Fruit fly (Drosophila melanogaster) whole organism, embryonic: ENCODE measurements around the gene CG31807.

Experiments used
- Ada2b ChIP-seq: fragments of 200-800 bp; sonication (Bioruptor generic); IDR thresholded peaks from 2 replicates; pipeline ENCODE4 v1.3.6; 2022; ENCODE audit warnings: missing biosample characterization, missing genetic modification characterization
- Aef1 ChIP-seq: fragments of 200-800 bp; sonication (Bioruptor generic); IDR thresholded peaks from 3 replicates; pipeline ENCODE4 v1.3.6; 2022; ENCODE audit warnings: missing biosample characterization, missing genetic modification characterization
- CG12659 ChIP-seq: fragments of 200-800 bp; sonication (Bioruptor generic); optimal IDR thresholded peaks from 3 replicates; lab custom pipeline; 2017; ENCODE audit warnings: mild to moderate bottlenecking, missing biosample characterization, missing genetic modification reagents, missing genetic modification characterization
- CG12942 ChIP-seq: fragments of 200-800 bp; sonication (Bioruptor generic); optimal IDR thresholded peaks from 3 replicates; lab custom pipeline; 2016; ENCODE audit warnings: missing biosample characterization, missing genetic modification characterization
- CG13624 ChIP-seq: fragments of 200-800 bp; sonication (Bioruptor generic); optimal IDR thresholded peaks from 2 replicates; lab custom pipeline; 2016; ENCODE audit warnings: missing biosample characterization, missing genetic modification characterization
- CG14014 ChIP-seq: fragments of 200-800 bp; sonication (Bioruptor generic); IDR thresholded peaks from 2 replicates; pipeline ENCODE4 v1.3.6; 2022; ENCODE audit warnings: missing biosample characterization, missing genetic modification characterization
- CG16815 ChIP-seq: fragments of 200-800 bp; sonication (Bioruptor generic); optimal IDR thresholded peaks from 3 replicates; lab custom pipeline; 2017; ENCODE audit warnings: missing biosample characterization, mild to moderate bottlenecking, missing genetic modification characterization
- CG2120 ChIP-seq: fragments of 200-800 bp; sonication (Bioruptor generic); optimal IDR thresholded peaks from 3 replicates; lab custom pipeline; 2016; ENCODE audit warnings: missing biosample characterization, missing genetic modification characterization
- CG3407 ChIP-seq: fragments of 200-800 bp; sonication (Bioruptor generic); optimal IDR thresholded peaks from 2 replicates; lab custom pipeline; 2018; ENCODE audit warnings: missing biosample characterization, mild to moderate bottlenecking, missing genetic modification characterization
- CG3847 ChIP-seq: fragments of 200-800 bp; sonication (Bioruptor generic); IDR thresholded peaks from 2 replicates; pipeline ENCODE4 v1.3.6; 2022; ENCODE audit warnings: missing biosample characterization, missing genetic modification characterization
- CG7556 ChIP-seq: fragments of 200-800 bp; sonication (Bioruptor generic); optimal IDR thresholded peaks from 2 replicates; lab custom pipeline; 2017; ENCODE audit warnings: missing biosample characterization, mild to moderate bottlenecking, missing genetic modification characterization
- CG7786 ChIP-seq: fragments of 200-800 bp; sonication (Bioruptor generic); optimal IDR thresholded peaks from 2 replicates; lab custom pipeline; 2016; ENCODE audit warnings: missing biosample characterization, missing genetic modification characterization
- CG7839 ChIP-seq: fragments of 200-800 bp; sonication (Bioruptor generic); optimal IDR thresholded peaks from 3 replicates; lab custom pipeline; 2018; ENCODE audit warnings: missing biosample characterization, mild to moderate bottlenecking, missing genetic modification characterization, moderate library complexity
- CG9437 ChIP-seq: fragments of 200-800 bp; sonication (Bioruptor generic); optimal IDR thresholded peaks from 2 replicates; lab custom pipeline; 2018; ENCODE audit warnings: missing biosample characterization, mild to moderate bottlenecking, missing genetic modification characterization
- Dbx ChIP-seq: fragments of 200-800 bp; sonication (Bioruptor generic); IDR thresholded peaks from 3 replicates; pipeline ENCODE4 v1.3.6; 2022; ENCODE audit warnings: missing biosample characterization, missing genetic modification characterization
- GATAe ChIP-seq: fragments of 200-800 bp; sonication (Bioruptor generic); conservative IDR thresholded peaks from 2 replicates; pipeline ENCODE4 v1.3.6; 2022; ENCODE audit warnings: missing biosample characterization, missing genetic modification characterization
- Hmr ChIP-seq: fragments of 200-800 bp; sonication (Bioruptor generic); optimal IDR thresholded peaks from 3 replicates; lab custom pipeline; 2017; ENCODE audit warnings: mild to moderate bottlenecking, missing biosample characterization, missing genetic modification reagents, missing genetic modification characterization
- MBD-R2 ChIP-seq: fragments of 200-800 bp; sonication (Bioruptor generic); IDR thresholded peaks from 2 replicates; pipeline ENCODE4 v1.3.6; 2022; ENCODE audit warnings: missing biosample characterization, missing genetic modification characterization
- Med ChIP-seq: fragments of 200-800 bp; sonication (Bioruptor generic); peaks from one replicate; lab custom pipeline; 2016; ENCODE audit warnings: missing biosample characterization, missing genetic modification characterization, mild to moderate bottlenecking, inconsistent platforms, moderate library complexity
- Myb ChIP-seq: fragments of 200-800 bp; sonication (Bioruptor generic); optimal IDR thresholded peaks from 2 replicates; lab custom pipeline; 2016; ENCODE audit warnings: missing biosample characterization, missing genetic modification characterization
- Pdp1 ChIP-seq, 2 experiments: fragments of 200-800 bp; sonication (Bioruptor generic); optimal IDR thresholded peaks; 3 replicates each; lab custom pipeline; 2016; ENCODE audit warnings: missing biosample characterization in 2 of 2, missing genetic modification characterization in 2 of 2, mild to moderate bottlenecking in 1 of 2, moderate library complexity in 1 of 2
- Ptx1 ChIP-seq: fragments of 200-800 bp; sonication (Bioruptor generic); IDR thresholded peaks from 2 replicates; pipeline ENCODE4 v1.3.6; 2022; ENCODE audit warnings: missing biosample characterization, missing genetic modification characterization
- Rfx ChIP-seq: fragments of 200-800 bp; sonication (Bioruptor generic); IDR thresholded peaks from 2 replicates; pipeline ENCODE4 v1.3.6; 2022; ENCODE audit warnings: missing biosample characterization, missing genetic modification characterization
- Taf1 ChIP-seq: fragments of 200-800 bp; sonication (Bioruptor generic); IDR thresholded peaks from 2 replicates; pipeline ENCODE4 v1.3.6; 2022; ENCODE audit warnings: missing biosample characterization, missing genetic modification characterization
- Xrp1 ChIP-seq: fragments of 200-800 bp; sonication (Bioruptor generic); IDR thresholded peaks from 2 replicates; pipeline ENCODE4 v1.3.6; 2022; ENCODE audit warnings: missing biosample characterization, missing genetic modification characterization
- az2 ChIP-seq: fragments of 200-800 bp; sonication (Bioruptor generic); optimal IDR thresholded peaks from 3 replicates; lab custom pipeline; 2016; ENCODE audit warnings: missing biosample characterization, missing genetic modification characterization
- bab2 ChIP-seq: fragments of 200-800 bp; sonication (Bioruptor generic); optimal IDR thresholded peaks from 2 replicates; lab custom pipeline; 2016; ENCODE audit warnings: missing biosample characterization, missing genetic modification characterization
- bsh ChIP-seq, 2 experiments: fragments of 200-800 bp; sonication (Bioruptor generic); optimal IDR thresholded peaks; 2 replicates each; lab custom pipeline; 2017 to 2018; ENCODE audit warnings: mild to moderate bottlenecking in 2 of 2, missing biosample characterization in 2 of 2, missing genetic modification characterization in 2 of 2, moderate library complexity in 1 of 2
- ci ChIP-seq: fragments of 200-800 bp; sonication (Bioruptor generic); IDR thresholded peaks from 3 replicates; pipeline ENCODE4 v1.3.6; 2022; ENCODE audit warnings: missing biosample characterization, missing genetic modification characterization
- crol ChIP-seq: fragments of 200-800 bp; sonication (Bioruptor generic); IDR thresholded peaks from 2 replicates; pipeline ENCODE4 v1.3.6; 2022; ENCODE audit warnings: missing biosample characterization, missing genetic modification characterization
- crp ChIP-seq, 2 experiments: fragments of 200-800 bp; sonication (Bioruptor generic); optimal IDR thresholded peaks; 2 replicates in 1 of 2; 3 replicates in 1 of 2; lab custom pipeline; 2017; ENCODE audit warnings: missing biosample characterization in 2 of 2, missing genetic modification characterization in 2 of 2, mild to moderate bottlenecking in 1 of 2, moderate library complexity in 1 of 2
- dysf ChIP-seq: fragments of 200-800 bp; sonication (Bioruptor generic); IDR thresholded peaks from 3 replicates; pipeline ENCODE4 v1.3.6; 2022; ENCODE audit warnings: missing biosample characterization, missing genetic modification characterization
- ftz-f1 ChIP-seq: fragments of 200-800 bp; sonication (Bioruptor generic); optimal IDR thresholded peaks from 2 replicates; lab custom pipeline; 2016; ENCODE audit warnings: missing biosample characterization, missing genetic modification characterization
- gce ChIP-seq: fragments of 200-800 bp; sonication (Bioruptor generic); IDR thresholded peaks from 3 replicates; pipeline ENCODE4 v1.3.6; 2022; ENCODE audit warnings: missing biosample characterization, missing genetic modification characterization
- ham ChIP-seq: fragments of 200-800 bp; sonication (Bioruptor generic); IDR thresholded peaks from 2 replicates; pipeline ENCODE4 v1.3.6; 2022; ENCODE audit warnings: missing biosample characterization, missing genetic modification characterization
- hkb ChIP-seq, 2 experiments: fragments of 200-800 bp in 1 of 2; fragments of >200 bp in 1 of 2; sonication (Bioruptor generic) in 1 of 2; IDR thresholded peaks in 1 of 2; optimal IDR thresholded peaks in 1 of 2; 2 replicates each; pipeline versions ENCODE4 v1.3.6 to Lab custom; 2017 to 2022; ENCODE audit warnings: missing biosample characterization in 1 of 2, missing genetic modification characterization in 1 of 2
- jumu ChIP-seq: fragments of 200-800 bp; sonication (Bioruptor generic); optimal IDR thresholded peaks from 3 replicates; lab custom pipeline; 2016; ENCODE audit warnings: missing biosample characterization, missing genetic modification characterization
- lilli ChIP-seq: fragments of 200-800 bp; sonication (Bioruptor generic); optimal IDR thresholded peaks from 3 replicates; lab custom pipeline; 2016; ENCODE audit warnings: missing biosample characterization, missing genetic modification characterization
- nerfin-2 ChIP-seq: fragments of 200-800 bp; sonication (Bioruptor generic); IDR thresholded peaks from 2 replicates; pipeline ENCODE4 v1.3.6; 2022; ENCODE audit warnings: missing biosample characterization, missing genetic modification characterization; ENCODE audit not compliant: partially characterized antibody
- oc ChIP-seq: fragments of 200-800 bp; sonication (Bioruptor generic); optimal IDR thresholded peaks from 2 replicates; lab custom pipeline; 2018; ENCODE audit warnings: missing biosample characterization, mild to moderate bottlenecking, missing genetic modification characterization, moderate library complexity
- odd ChIP-seq: fragments of 200-800 bp; sonication (Bioruptor generic); optimal IDR thresholded peaks from 2 replicates; lab custom pipeline; 2017; ENCODE audit warnings: missing biosample characterization, mild to moderate bottlenecking, missing genetic modification characterization
- pfk ChIP-seq: fragments of 200-800 bp; sonication (Bioruptor generic); optimal IDR thresholded peaks from 2 replicates; lab custom pipeline; 2018; ENCODE audit warnings: missing biosample characterization, mild to moderate bottlenecking, missing genetic modification characterization, moderate library complexity
- phol ChIP-seq: fragments of 200-800 bp; sonication (Bioruptor generic); optimal IDR thresholded peaks from 3 replicates; lab custom pipeline; 2018; ENCODE audit warnings: missing biosample characterization, mild to moderate bottlenecking, missing genetic modification characterization, moderate library complexity
- ranshi ChIP-seq: fragments of 200-800 bp; sonication (Bioruptor generic); IDR thresholded peaks from 2 replicates; pipeline ENCODE4 v1.3.6; 2022; ENCODE audit warnings: missing biosample characterization, missing genetic modification characterization
- sd ChIP-seq: fragments of 200-800 bp; sonication (Bioruptor generic); optimal IDR thresholded peaks from 3 replicates; lab custom pipeline; 2018; ENCODE audit warnings: missing biosample characterization, mild to moderate bottlenecking, missing genetic modification characterization, moderate library complexity
- sens ChIP-seq: fragments of 200-800 bp; sonication (Bioruptor generic); peaks from one replicate; lab custom pipeline; 2016; ENCODE audit warnings: missing biosample characterization, missing genetic modification characterization
- sr ChIP-seq: fragments of 200-800 bp; sonication (Bioruptor generic); IDR thresholded peaks from 3 replicates; pipeline ENCODE4 v1.3.6; 2022; ENCODE audit warnings: missing biosample characterization, missing genetic modification characterization
- zfh1 ChIP-seq: fragments of 200-800 bp; sonication (Bioruptor generic); IDR thresholded peaks from 3 replicates; pipeline ENCODE4 v1.3.6; 2022; ENCODE audit warnings: missing biosample characterization, missing genetic modification characterization

Gene CG31807

DNA sequence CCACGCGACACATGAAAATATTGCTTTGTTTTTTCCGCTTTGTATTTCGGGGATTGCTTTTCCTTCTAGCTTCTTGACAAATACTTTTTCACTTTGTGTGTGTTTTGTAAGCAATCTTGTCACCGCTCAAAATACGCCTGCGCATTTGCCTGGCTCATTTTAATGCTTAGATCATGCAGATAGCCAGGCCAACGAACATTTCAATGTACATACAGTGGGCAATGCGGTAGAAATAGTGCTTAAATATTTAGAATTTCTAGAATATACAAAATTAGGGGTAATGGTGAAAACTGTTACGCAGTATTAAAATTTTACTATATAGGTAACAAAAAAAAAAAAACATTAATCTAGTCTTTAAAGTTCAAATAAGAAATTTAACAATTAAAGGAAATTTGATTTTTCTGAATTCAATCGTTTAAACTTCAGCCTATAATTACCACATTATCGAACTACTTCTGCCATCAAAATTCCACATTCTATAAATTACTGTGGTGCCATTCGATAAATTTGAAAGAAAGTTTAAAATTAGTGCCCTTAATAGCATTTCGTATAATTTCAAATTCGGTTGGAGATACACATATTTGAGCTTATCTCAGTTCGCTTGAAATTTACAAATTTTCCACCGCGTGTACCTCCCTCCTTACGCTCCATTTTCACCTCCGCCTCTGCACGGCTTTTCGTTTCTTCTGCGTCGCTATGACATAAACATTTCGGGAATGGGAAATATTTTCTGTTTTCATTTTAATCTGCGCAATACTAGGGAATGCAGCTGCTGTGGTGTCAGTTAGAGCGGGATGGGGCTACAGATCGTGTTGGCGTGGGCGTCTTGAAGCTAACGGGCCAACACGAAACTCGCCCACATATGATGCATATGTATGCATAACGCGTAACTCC is 23.3 kb upstream of the CG31807 start (continued):
- peak; percentile 35; the same call in 2 of the 3 replicates for TF ChIP-seq Aef1
- TF ChIP-seq Ada2b (GFP tag; lab: Robert Waterston, UW) = peak; percentile 38; the same call in 1 of the 2 replicates
- peak; percentile 59; the same call in 1 of the 2 replicates for TF ChIP-seq Rfx (GFP tag; lab: Robert Waterston, UW)
- 0 out of 3 replicates have a peak, but pooled peaks have one; percentile 28 for TF ChIP-seq Dbx
- TF ChIP-seq Taf1 (GFP tag; lab: Robert Waterston, UW) = no peak
- peak in 1 of 2 experiments; percentile 45 for TF ChIP-seq bsh (GFP tag; optimal IDR thresholded peaks at IDR 0.05; lab: Kevin White, UChicago)
- TF ChIP-seq Pdp1 (GFP tag; optimal IDR thresholded peaks at IDR 0.05; lab: Kevin White, UChicago) = peak in 1 of 2 experiments; percentile 91
- no peak for TF ChIP-seq ham
- TF ChIP-seq Myb (GFP tag; lab: Kevin White, UChicago) = no peak
- TF ChIP-seq oc (tag; lab: Kevin White, UChicago) = peak; percentile 75
- 0 out of 2 replicates have a peak, but pooled peaks have one; percentile 27 for TF ChIP-seq ranshi (GFP tag; lab: Robert Waterston, UW)
- no peak for TF ChIP-seq CG3407 (GFP tag; lab: Kevin White, UChicago)
- TF ChIP-seq CG12942 (GFP tag; lab: Kevin White, UChicago) = no peak
- 0 out of 3 replicates have a peak, but pooled peaks have one; percentile 35 for TF ChIP-seq dysf (GFP tag; lab: Robert Waterston, UW)
- peak; percentile 16 for TF ChIP-seq bab2 (GFP tag; lab: Kevin White, UChicago)
- TF ChIP-seq Med (GFP tag; lab: Kevin White, UChicago) = peak; percentile 77
- no peak for TF ChIP-seq CG16815 (GFP tag; lab: Kevin White, UChicago)
- peak; percentile 19 for TF ChIP-seq jumu (GFP tag; lab: Kevin White, UChicago)
- no peak for TF ChIP-seq CG7786
- TF ChIP-seq odd = peak; percentile 9
- 0 out of 3 replicates have a peak, but pooled peaks have one; percentile 36 for TF ChIP-seq zfh1
- TF ChIP-seq CG12659 (GFP tag; lab: Kevin White, UChicago) = peak; percentile 24
- no peak for TF ChIP-seq phol (tag; lab: Kevin White, UChicago)
- TF ChIP-seq sr (GFP tag; lab: Robert Waterston, UW) = peak; percentile 77
- no peak for TF ChIP-seq hkb (optimal IDR thresholded peaks at IDR 0.05; lab: Kevin White, UChicago)
- TF ChIP-seq hkb (GFP tag; IDR thresholded peaks at IDR 0.05; lab: Robert Waterston, UW) = 0 out of 2 replicates have a peak, but pooled peaks have one; percentile 21
- TF ChIP-seq CG9437 (GFP tag; lab: Kevin White, UChicago) = peak; percentile 14
- peak; percentile 17 for TF ChIP-seq az2 (GFP tag; lab: Kevin White, UChicago)
- TF ChIP-seq MBD-R2 = peak; percentile 29; the same call in 1 of the 2 replicates
- peak; percentile 95 for TF ChIP-seq sd (tag; lab: Kevin White, UChicago)
- no peak for TF ChIP-seq ftz-f1
- TF ChIP-seq CG3847 (GFP tag; lab: Robert Waterston, UW) = 0 out of 2 replicates have a peak, but pooled peaks have one; percentile 12
- peak; percentile 37 for TF ChIP-seq CG13624 (GFP tag; lab: Kevin White, UChicago)
- TF ChIP-seq nerfin-2 (GFP tag; lab: Robert Waterston, UW) = no peak
- peak; percentile 62; the same call in 1 of the 3 replicates for TF ChIP-seq ci (GFP tag; lab: Robert Waterston, UW)
- peak; percentile 51 for TF ChIP-seq CG7839
- TF ChIP-seq Xrp1 (GFP tag; lab: Robert Waterston, UW) = no peak
- TF ChIP-seq CG2120 = peak; percentile 6
- no peak for TF ChIP-seq crp (GFP tag; optimal IDR thresholded peaks at IDR 0.05; lab: Kevin White, UChicago)
- no peak for TF ChIP-seq pfk
- peak; percentile 46 for TF ChIP-seq sens (GFP tag; lab: Kevin White, UChicago)
- TF ChIP-seq GATAe (GFP tag; lab: Robert Waterston, UW) = no peak
- peak; percentile 50 for TF ChIP-seq Ptx1 (GFP tag; lab: Robert Waterston, UW)
- peak; percentile 33 for TF ChIP-seq CG7556
- TF ChIP-seq crol (GFP tag; lab: Robert Waterston, UW) = peak; percentile 48; the same call in 1 of the 2 replicates
- peak; percentile 2 for TF ChIP-seq Hmr (GFP tag; lab: Kevin White, UChicago)
- TF ChIP-seq CG14014 = 0 out of 2 replicates have a peak, but pooled peaks have one; percentile 9
- peak; percentile 24 for TF ChIP-seq lilli (GFP tag; lab: Kevin White, UChicago)
- TF ChIP-seq gce (GFP tag; lab: Robert Waterston, UW) = no peak
